Worm (Caenorhabditis elegans): ENCODE data around the gene acp-4.

acp-4 gene

DNA sequence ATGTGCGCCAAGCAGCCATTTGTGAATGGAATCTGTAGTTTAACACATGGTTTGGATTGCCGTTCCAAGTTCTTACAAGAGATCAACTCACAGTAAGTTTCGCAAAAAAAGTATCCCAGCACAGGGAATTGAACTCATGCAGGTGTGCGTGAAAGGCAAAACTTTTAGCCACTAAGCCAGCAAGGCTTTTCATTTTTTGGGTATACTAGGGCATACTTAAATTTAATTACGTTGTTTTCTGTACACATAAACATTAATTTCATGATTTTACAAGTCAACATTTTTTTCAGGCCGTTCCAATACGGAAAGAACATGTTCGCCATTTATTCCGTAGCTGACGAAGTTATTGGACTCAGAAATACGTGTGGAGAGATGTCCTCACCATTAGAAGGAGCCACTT is 6.6 kb upstream of the acp-4 start (continued):
- TF ChIP-seq rpc-1 (optimal IDR thresholded peaks at IDR 0.05) (peak; percentile 97), rpc-1 (tag; optimal IDR thresholded peaks at IDR 0.05) (peak; percentile 99), let-607 (tag; optimal IDR thresholded peaks at IDR 0.05) (peak; percentile 32 to 36), F57C9.4 (tag; optimal IDR thresholded peaks at IDR 0.05) (peak; percentile 75), F10E7.11 (tag; optimal IDR thresholded peaks at IDR 0.05) (peak; percentile 90), snpc-3.4 (tag; optimal IDR thresholded peaks at IDR 0.05) (peak; percentile 92), athp-1 (tag; optimal IDR thresholded peaks at IDR 0.05) (peak; percentile 90), T26A5.8 (tag; optimal IDR thresholded peaks at IDR 0.05) (peak; percentile 97), nfya-2 (GFP tag; IDR thresholded peaks at IDR 0.05) (no peak), Y53G8AR.9 (GFP tag; conservative IDR thresholded peaks at IDR 0.05) (peak; percentile 93), egl-44 (GFP tag; IDR thresholded peaks at IDR 0.05) (peak; percentile 84), lir-1 (GFP tag; conservative IDR thresholded peaks at IDR 0.05) (no peak), snpc-1.1 (tag; optimal IDR thresholded peaks at IDR 0.05; ENCODE audit: insufficient read depth) (peak; percentile 52), Y56A3A.18 (GFP tag; IDR thresholded peaks at IDR 0.05) (peak; percentile 59; the same call in 1 of the 2 replicates), ceh-91 (GFP tag; IDR thresholded peaks at IDR 0.05) (no peak), hrde-1 (tag; optimal IDR thresholded peaks at IDR 0.05; ENCODE audit: borderline replicate concordance) (peak; percentile 89), ztf-25 (GFP tag; IDR thresholded peaks at IDR 0.05) (peak; percentile 86; the same call in 1 of the 2 replicates), die-1 (tag; optimal IDR thresholded peaks at IDR 0.05) (peak; percentile 97), F37B4.10 (GFP tag; IDR thresholded peaks at IDR 0.05) (0 out of 2 replicates have a peak, but pooled peaks have one; percentile 75), Y53F4B.3 (GFP tag; IDR thresholded peaks at IDR 0.05) (no peak), dox-1 (GFP tag; IDR thresholded peaks at IDR 0.05) (0 out of 2 replicates have a peak, but pooled peaks have one; percentile 27), mxl-1 (tag; optimal IDR thresholded peaks at IDR 0.05) (peak; percentile 86), hmg-20 (GFP tag; IDR thresholded peaks at IDR 0.05) (0 out of 2 replicates have a peak, but pooled peaks have one; percentile 65), hmg-1.2 (GFP tag; IDR thresholded peaks at IDR 0.05) (peak; percentile 73), dpff-1 (tag; optimal IDR thresholded peaks at IDR 0.05) (peak; percentile 87), snpc-4 (GFP tag; optimal IDR thresholded peaks at IDR 0.05) (peak; percentile 59), snpc-4 (tag; optimal IDR thresholded peaks at IDR 0.05) (peak in 2 of 4 experiments; percentile 26 to 60), K12H6.12 (tag; optimal IDR thresholded peaks at IDR 0.05) (no peak), ceh-58 (GFP tag; IDR thresholded peaks at IDR 0.05) (peak; percentile 98), unc-62 (GFP tag; optimal IDR thresholded peaks at IDR 0.05) (no peak), sea-2 (GFP tag; IDR thresholded peaks at IDR 0.05) (0 out of 2 replicates have a peak, but pooled peaks have one; percentile 29), F39B2.1 (GFP tag; IDR thresholded peaks at IDR 0.05) (peak; percentile 23; the same call in 1 of the 2 replicates), attf-5 (GFP tag; optimal IDR thresholded peaks at IDR 0.05) (peak; percentile 65), nhr-179 (tag; optimal IDR thresholded peaks at IDR 0.05) (peak; percentile 74), lsy-27 (tag; optimal IDR thresholded peaks at IDR 0.05; ENCODE audit: borderline replicate concordance, insufficient read depth) (no peak), gei-17 (GFP tag; optimal IDR thresholded peaks at IDR 0.05) (no peak), nfya-1 (tag; optimal IDR thresholded peaks at IDR 0.05; ENCODE audit: borderline replicate concordance, insufficient read depth) (no peak)

DNA sequence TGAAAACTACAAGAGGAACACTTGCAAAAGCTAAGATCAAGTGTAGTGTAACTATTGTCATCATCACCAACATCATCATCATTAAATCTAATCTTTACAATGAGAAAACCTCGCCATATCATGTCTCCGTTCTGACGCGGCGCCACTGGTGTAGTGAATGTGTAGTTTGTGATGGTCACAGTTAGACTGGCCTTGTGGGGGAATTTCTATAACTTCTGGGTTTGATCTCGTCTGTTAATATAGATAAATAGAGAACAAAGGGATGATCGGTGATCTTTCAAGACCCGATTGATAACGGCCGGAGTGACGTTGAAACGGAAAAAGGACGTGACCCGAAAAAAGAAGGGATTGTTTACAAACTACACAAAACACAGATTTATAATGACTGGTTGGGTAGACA is 5.9 kb upstream of the acp-4 start:
- TF ChIP-seq F57A8.1 (GFP tag; optimal IDR thresholded peaks at IDR 0.05) = no peak
- no peak for TF ChIP-seq F55B11.4 (tag; optimal IDR thresholded peaks at IDR 0.05; ENCODE audit: borderline replicate concordance, insufficient read depth)
- 0 out of 2 replicates have a peak, but pooled peaks have one; percentile 9 for TF ChIP-seq lin-26 (GFP tag; IDR thresholded peaks at IDR 0.05)
- TF ChIP-seq somi-1 (GFP tag; optimal IDR thresholded peaks at IDR 0.05) = peak; percentile 6
- TF ChIP-seq ets-4 (GFP tag; optimal IDR thresholded peaks at IDR 0.05) = no peak
- TF ChIP-seq ztf-26 (tag; optimal IDR thresholded peaks at IDR 0.05) = peak; percentile 29
- TF ChIP-seq xnd-1 (tag; optimal IDR thresholded peaks at IDR 0.05) = no peak
- no peak for TF ChIP-seq die-1 (tag; optimal IDR thresholded peaks at IDR 0.05)
- TF ChIP-seq hlh-26 (GFP tag; conservative IDR thresholded peaks at IDR 0.05) = no peak
- TF ChIP-seq lin-40 (tag; optimal IDR thresholded peaks at IDR 0.05) = no peak
- no peak for TF ChIP-seq gei-17 (GFP tag; optimal IDR thresholded peaks at IDR 0.05)
